Worm (Caenorhabditis elegans): ENCODE measurements around the gene F19F10.14.

The F19F10.14 gene

ce11 chrV:7580378-7580777 lies 9.5 kb upstream of the F19F10.14 start, which contains the start of gene ets-6 (continued):
- TF ChIP-seq daf-12 (tag; optimal IDR thresholded peaks at IDR 0.05) (no peak), ztf-4 (tag; optimal IDR thresholded peaks at IDR 0.05) (no peak), R02D3.7 (tag; optimal IDR thresholded peaks at IDR 0.05) (peak; percentile 31), lsy-12 (tag; optimal IDR thresholded peaks at IDR 0.05) (no peak), pqm-1 (tag; optimal IDR thresholded peaks at IDR 0.05) (peak; percentile 23), unc-39 (tag; optimal IDR thresholded peaks at IDR 0.05) (no peak), ztf-11 (tag; optimal IDR thresholded peaks at IDR 0.05) (no peak), tbx-2 (tag; optimal IDR thresholded peaks at IDR 0.05) (no peak), lin-15B (tag; optimal IDR thresholded peaks at IDR 0.05) (peak; percentile 73), egl-5 (tag; optimal IDR thresholded peaks at IDR 0.05) (peak; percentile 18), nfya-1 (tag; optimal IDR thresholded peaks at IDR 0.05; ENCODE audit: insufficient read depth) (peak; percentile 61), unc-62 (GFP tag; optimal IDR thresholded peaks at IDR 0.05) (no peak)

- TF ChIP-seq hmg-11 (tag; optimal IDR thresholded peaks at IDR 0.05), result peak; percentile 18
- TF ChIP-seq jun-1 (tag; optimal IDR thresholded peaks at IDR 0.05), result peak; percentile 14
- TF ChIP-seq ztf-4 (tag; optimal IDR thresholded peaks at IDR 0.05), result no peak
- TF ChIP-seq nhr-23 (tag; optimal IDR thresholded peaks at IDR 0.05), result peak; percentile 76
- TF ChIP-seq fkh-10 (GFP tag; optimal IDR thresholded peaks at IDR 0.05), result no peak
- no peak for TF ChIP-seq nhr-12 (tag; optimal IDR thresholded peaks at IDR 0.05)
- TF ChIP-seq nhr-25 (tag; optimal IDR thresholded peaks at IDR 0.05), result peak; percentile 38
- TF ChIP-seq elt-2 (tag; optimal IDR thresholded peaks at IDR 0.05), result peak; percentile 7
- TF ChIP-seq ceh-28 (tag; optimal IDR thresholded peaks at IDR 0.05), result no peak
- TF ChIP-seq lin-39 (tag; optimal IDR thresholded peaks at IDR 0.05), result no peak
- peak; percentile 11 for TF ChIP-seq R02D3.7 (tag; optimal IDR thresholded peaks at IDR 0.05)
- peak; percentile 83 for TF ChIP-seq snpc-4 (tag; optimal IDR thresholded peaks at IDR 0.05)
- peak; percentile 7 for TF ChIP-seq tbx-2 (tag; optimal IDR thresholded peaks at IDR 0.05)
- peak; percentile 67 for TF ChIP-seq pha-4 (tag; optimal IDR thresholded peaks at IDR 0.05)
- peak; percentile 77 for TF ChIP-seq lin-15B (tag; optimal IDR thresholded peaks at IDR 0.05)
Measured at ce11 chrV:7575563-7575962, 4.7 kb upstream of the F19F10.14 start, which contains the start of the genes snu-66 and ints-9. snu-66 (minus strand) TSS chrV:7575670. ints-9 (plus strand) TSS chrV:7575802.

- TF ChIP-seq R02D3.7 (tag; optimal IDR thresholded peaks at IDR 0.05), result no peak
- TF ChIP-seq nfya-1 (tag; optimal IDR thresholded peaks at IDR 0.05; ENCODE audit: insufficient read depth), result no peak
- TF ChIP-seq ztf-4 (tag; optimal IDR thresholded peaks at IDR 0.05), result no peak
- TF ChIP-seq fos-1 (tag; optimal IDR thresholded peaks at IDR 0.05), result no peak
- no peak for TF ChIP-seq tbx-2 (tag; optimal IDR thresholded peaks at IDR 0.05)
- TF ChIP-seq hmg-11 (tag; optimal IDR thresholded peaks at IDR 0.05), result no peak
- no peak for TF ChIP-seq mdl-1 (tag; optimal IDR thresholded peaks at IDR 0.05)
- no peak for TF ChIP-seq ZK546.5 (tag; optimal IDR thresholded peaks at IDR 0.05)
- TF ChIP-seq daf-12 (tag; optimal IDR thresholded peaks at IDR 0.05), result no peak
- no peak for TF ChIP-seq nhr-28 (tag; optimal IDR thresholded peaks at IDR 0.05)
- no peak for TF ChIP-seq ztf-11 (tag; optimal IDR thresholded peaks at IDR 0.05)
Measured at ce11 chrV:7570290-7570689, 565 bp downstream of the F19F10.14 start, which contains the start of gene clec-212. clec-212 (minus strand) TSS chrV:7570390.

ce11 chrV:7562947-7563346 lies 7.9 kb downstream of the F19F10.14 start, which contains the start of gene F19F10.1:
F19F10.1 (plus strand) TSS chrV:7563247.
- TF ChIP-seq ama-1 (optimal IDR thresholded peaks at IDR 0.05), result no peak
- no peak for TF ChIP-seq lin-15B (tag; optimal IDR thresholded peaks at IDR 0.05)
- TF ChIP-seq ceh-28 (tag; optimal IDR thresholded peaks at IDR 0.05), result no peak
- no peak for TF ChIP-seq nhr-25 (tag; optimal IDR thresholded peaks at IDR 0.05)
- no peak for TF ChIP-seq lsy-12 (tag; optimal IDR thresholded peaks at IDR 0.05)

ce11 chrV:7558693-7559092 lies 12.2 kb downstream of the F19F10.14 start, which contains the start of gene ets-7:
ets-7 (minus strand) TSS chrV:7558793.
- no peak for TF ChIP-seq sea-2 (GFP tag; optimal IDR thresholded peaks at IDR 0.05)
- TF ChIP-seq nhr-76 (tag; optimal IDR thresholded peaks at IDR 0.05), result no peak
- no peak for TF ChIP-seq ceh-9 (tag; optimal IDR thresholded peaks at IDR 0.05)
- TF ChIP-seq nhr-237 (tag; optimal IDR thresholded peaks at IDR 0.05), result no peak
- no peak for TF ChIP-seq ceh-16 (tag; optimal IDR thresholded peaks at IDR 0.05)
- no peak for TF ChIP-seq mml-1 (tag; optimal IDR thresholded peaks at IDR 0.05)
- TF ChIP-seq ztf-11 (tag; optimal IDR thresholded peaks at IDR 0.05), result no peak
- TF ChIP-seq lin-15B (tag; optimal IDR thresholded peaks at IDR 0.05), result no peak
- TF ChIP-seq ama-1 (optimal IDR thresholded peaks at IDR 0.05), result no peak
- no peak for TF ChIP-seq fkh-2 (tag; optimal IDR thresholded peaks at IDR 0.05)
- TF ChIP-seq aly-2 (tag; optimal IDR thresholded peaks at IDR 0.05), result no peak
- TF ChIP-seq ceh-28 (tag; optimal IDR thresholded peaks at IDR 0.05), result no peak
- no peak for TF ChIP-seq egl-27 (tag; optimal IDR thresholded peaks at IDR 0.05)
